Fruit fly (Drosophila melanogaster): ENCODE measurements around the gene aurB.

dm6 chr2L:10858064-10859047 is at the start of gene aurB, which contains the start of gene Stam:
- peak; percentile 57 for TF ChIP-seq Sp1 (GFP tag; optimal IDR thresholded peaks at IDR 0.05)
- no peak for TF ChIP-seq CrebA (GFP tag; optimal IDR thresholded peaks at IDR 0.05; ENCODE audit: borderline replicate concordance)
- no peak for TF ChIP-seq GATAd (GFP tag; optimal IDR thresholded peaks at IDR 0.05)
- no peak for TF ChIP-seq usp (GFP tag; optimal IDR thresholded peaks at IDR 0.05)
- no peak for TF ChIP-seq CG9705 (GFP tag; optimal IDR thresholded peaks at IDR 0.05)
- TF ChIP-seq rgr (GFP tag; optimal IDR thresholded peaks at IDR 0.05), result peak; percentile 32
- TF ChIP-seq fru (GFP tag; optimal IDR thresholded peaks at IDR 0.05), result no peak
- TF ChIP-seq Vsx2 (GFP tag; optimal IDR thresholded peaks at IDR 0.05; ENCODE audit: partially characterized antibody), result no peak
